Worm (Caenorhabditis elegans) whole organism, late embryonic: ENCODE results near the gene anmt-3.

Experiments used
- C08G9.2 ChIP-seq: sonication (generic microtip); optimal IDR thresholded peaks from 2 replicates; lab custom pipeline; 2016; ENCODE audit warnings: mild to moderate bottlenecking, missing genetic modification characterization, moderate library complexity, missing compliant biosample characterization
- C38D4.7 ChIP-seq: fragments of 200-800 bp; sonication (Bioruptor generic); optimal IDR thresholded peaks from 2 replicates; lab custom pipeline; 2018; ENCODE audit warnings: mild to moderate bottlenecking, missing genetic modification characterization, moderate library complexity, missing compliant biosample characterization
- F13H6.1 ChIP-seq: sonication (generic microtip); optimal IDR thresholded peaks from 2 replicates; lab custom pipeline; 2016; ENCODE audit warnings: missing genetic modification characterization, missing compliant biosample characterization
- T23F11.4 ChIP-seq: fragments of 200-800 bp; sonication (Bioruptor generic); optimal IDR thresholded peaks from 2 replicates; lab custom pipeline; 2018; ENCODE audit warnings: mild to moderate bottlenecking, missing genetic modification characterization, missing compliant biosample characterization
- Y22D7AL.16 ChIP-seq: sonication (generic microtip); optimal IDR thresholded peaks from 2 replicates; lab custom pipeline; 2016; ENCODE audit warnings: missing genetic modification characterization, missing compliant biosample characterization
- ahr-1 ChIP-seq: sonication (generic microtip); optimal IDR thresholded peaks from 2 replicates; lab custom pipeline; 2016; ENCODE audit warnings: missing genetic modification characterization, missing compliant biosample characterization
- ama-1 ChIP-seq: fragments of 150-350 bp; optimal IDR thresholded peaks from 2 replicates; lab custom pipeline; 2014
- ceh-14 ChIP-seq: sonication (generic microtip); optimal IDR thresholded peaks from 2 replicates; lab custom pipeline; 2016; ENCODE audit warnings: missing genotype, missing genetic modification characterization, missing compliant biosample characterization
- ceh-18 ChIP-seq: sonication (generic microtip); optimal IDR thresholded peaks from 2 replicates; lab custom pipeline; 2016; ENCODE audit warnings: missing genetic modification characterization, missing compliant biosample characterization
- ceh-2 ChIP-seq: sonication (generic microtip); optimal IDR thresholded peaks from 2 replicates; lab custom pipeline; 2016; ENCODE audit warnings: missing genotype, missing genetic modification characterization, missing compliant biosample characterization
- ceh-30 ChIP-seq: fragments of 150-350 bp; optimal IDR thresholded peaks from 2 replicates; lab custom pipeline; 2014; ENCODE audit warnings: missing biosample characterization, missing genetic modification characterization
- ceh-31 ChIP-seq: sonication (generic microtip); optimal IDR thresholded peaks from 2 replicates; lab custom pipeline; 2016; ENCODE audit warnings: missing genetic modification characterization, missing compliant biosample characterization
- ceh-34 ChIP-seq: sonication (generic microtip); optimal IDR thresholded peaks from 2 replicates; lab custom pipeline; 2016; ENCODE audit warnings: mild to moderate bottlenecking, missing genetic modification characterization, missing compliant biosample characterization
- ceh-45 ChIP-seq: fragments of 200-800 bp; sonication (Bioruptor generic); IDR thresholded peaks from 2 replicates; pipeline ENCODE4 v1.3.6; 2022; ENCODE audit warnings: missing genetic modification reagents, missing genetic modification characterization, missing compliant biosample characterization
- ceh-48 ChIP-seq: sonication (generic microtip); optimal IDR thresholded peaks from 2 replicates; lab custom pipeline; 2016; ENCODE audit warnings: missing genetic modification characterization, inconsistent platforms, missing compliant biosample characterization
- ceh-6 ChIP-seq: fragments of 200-800 bp; sonication (Bioruptor generic); optimal IDR thresholded peaks from 2 replicates; lab custom pipeline; 2018; ENCODE audit warnings: mild to moderate bottlenecking, missing genetic modification characterization, missing compliant biosample characterization
- ceh-9 ChIP-seq: sonication (generic microtip); optimal IDR thresholded peaks from 2 replicates; lab custom pipeline; 2016; ENCODE audit warnings: mild to moderate bottlenecking, missing genetic modification characterization, inconsistent platforms, missing compliant biosample characterization
- che-1 ChIP-seq: sonication (generic microtip); optimal IDR thresholded peaks from 2 replicates; lab custom pipeline; 2016; ENCODE audit warnings: mild to moderate bottlenecking, missing genetic modification characterization, missing compliant biosample characterization
- dmd-4 ChIP-seq: sonication (generic microtip); optimal IDR thresholded peaks from 2 replicates; lab custom pipeline; 2016; ENCODE audit warnings: borderline replicate concordance, missing genetic modification characterization, missing compliant biosample characterization
- elt-2 ChIP-seq: sonication (generic microtip); optimal IDR thresholded peaks from 2 replicates; lab custom pipeline; 2016; ENCODE audit warnings: missing genetic modification reagents, missing genetic modification characterization, missing compliant biosample characterization
- elt-4 ChIP-seq: sonication (generic microtip); optimal IDR thresholded peaks from 2 replicates; lab custom pipeline; 2016; ENCODE audit warnings: missing genetic modification characterization, missing compliant biosample characterization
- eyg-1 ChIP-seq: sonication (generic microtip); optimal IDR thresholded peaks from 2 replicates; lab custom pipeline; 2016; ENCODE audit warnings: missing genotype, missing genetic modification characterization, missing compliant biosample characterization
- fkh-10 ChIP-seq: fragments of 150-350 bp; optimal IDR thresholded peaks from 2 replicates; lab custom pipeline; 2014; ENCODE audit warnings: missing biosample characterization, missing genetic modification reagents, missing genetic modification characterization
- gmeb-2 ChIP-seq: sonication (generic microtip); optimal IDR thresholded peaks from 2 replicates; lab custom pipeline; 2016; ENCODE audit warnings: missing genetic modification characterization, inconsistent platforms, missing compliant biosample characterization
- hlh-13 ChIP-seq: fragments of 200-800 bp; sonication (Bioruptor generic); optimal IDR thresholded peaks from 2 replicates; lab custom pipeline; 2018; ENCODE audit warnings: mild to moderate bottlenecking, missing genetic modification characterization, missing compliant biosample characterization
- hlh-15 ChIP-seq: sonication (generic microtip); optimal IDR thresholded peaks from 2 replicates; lab custom pipeline; 2016; ENCODE audit warnings: missing genetic modification characterization, missing compliant biosample characterization
- hlh-30 ChIP-seq: sonication (generic microtip); optimal IDR thresholded peaks from 2 replicates; lab custom pipeline; 2017; ENCODE audit warnings: antibody characterized with exemption, missing genetic modification characterization, missing compliant biosample characterization; ENCODE audit not compliant: insufficient read depth
- lim-6 ChIP-seq: sonication (generic microtip); optimal IDR thresholded peaks from 2 replicates; lab custom pipeline; 2016; ENCODE audit warnings: missing genetic modification characterization, missing compliant biosample characterization
- lin-11 ChIP-seq: fragments of 200-800 bp; sonication (Bioruptor generic); optimal IDR thresholded peaks from 2 replicates; lab custom pipeline; 2018; ENCODE audit warnings: mild to moderate bottlenecking, missing genetic modification characterization, missing compliant biosample characterization
- madf-2 ChIP-seq: sonication (generic microtip); optimal IDR thresholded peaks from 2 replicates; lab custom pipeline; 2017; ENCODE audit warnings: missing genetic modification characterization, missing compliant biosample characterization
- nfya-1 ChIP-seq: sonication (generic microtip); optimal IDR thresholded peaks from 2 replicates; lab custom pipeline; 2017; ENCODE audit warnings: missing genetic modification characterization, mild to moderate bottlenecking, missing compliant biosample characterization, antibody characterized with exemption, moderate library complexity
- npax-4 ChIP-seq: sonication (generic microtip); optimal IDR thresholded peaks from 2 replicates; lab custom pipeline; 2016; ENCODE audit warnings: missing genetic modification characterization, missing compliant biosample characterization
- pha-2 ChIP-seq: sonication (generic microtip); optimal IDR thresholded peaks from 2 replicates; lab custom pipeline; 2017; ENCODE audit warnings: mild to moderate bottlenecking, missing genetic modification characterization, missing compliant biosample characterization
- pqm-1 ChIP-seq: sonication (generic microtip); optimal IDR thresholded peaks from 2 replicates; lab custom pipeline; 2016; ENCODE audit warnings: missing genetic modification characterization, missing compliant biosample characterization
- pros-1 ChIP-seq: fragments of 150-350 bp; optimal IDR thresholded peaks from 2 replicates; lab custom pipeline; 2014; ENCODE audit warnings: missing biosample characterization, missing genetic modification reagents, missing genetic modification characterization
- sdc-2 ChIP-seq: sonication (generic microtip); optimal IDR thresholded peaks from 2 replicates; lab custom pipeline; 2016; ENCODE audit warnings: missing genotype, missing genetic modification characterization, missing compliant biosample characterization
- sox-2 ChIP-seq: fragments of 200-800 bp; sonication (Bioruptor generic); IDR thresholded peaks from 2 replicates; pipeline ENCODE4 v1.3.6; 2022; ENCODE audit warnings: missing genetic modification reagents, missing genetic modification characterization, missing compliant biosample characterization
- sox-4 ChIP-seq: sonication (generic microtip); optimal IDR thresholded peaks from 2 replicates; lab custom pipeline; 2017; ENCODE audit warnings: mild to moderate bottlenecking, missing genetic modification characterization, inconsistent platforms, missing compliant biosample characterization
- tbx-2 ChIP-seq: sonication (generic microtip); optimal IDR thresholded peaks from 2 replicates; lab custom pipeline; 2016; ENCODE audit warnings: missing genetic modification characterization, missing compliant biosample characterization
- tbx-7 ChIP-seq: sonication (generic microtip); optimal IDR thresholded peaks from 2 replicates; lab custom pipeline; 2016; ENCODE audit warnings: missing genotype, missing genetic modification characterization, missing compliant biosample characterization
- ttx-3 ChIP-seq: sonication (generic microtip); optimal IDR thresholded peaks from 2 replicates; lab custom pipeline; 2016; ENCODE audit warnings: missing genetic modification reagents, missing genetic modification characterization, missing compliant biosample characterization
- unc-3 ChIP-seq, 2 experiments: fragments of 200-800 bp in 1 of 2; sonication (Bioruptor generic) in 1 of 2; sonication (generic microtip) in 1 of 2; conservative IDR thresholded peaks in 1 of 2; optimal IDR thresholded peaks in 1 of 2; 2 replicates each; pipeline versions ENCODE4 v1.3.6 to Lab custom; 2016 to 2022; ENCODE audit warnings: missing compliant biosample characterization in 2 of 2, missing genetic modification characterization in 2 of 2, missing genetic modification reagents in 1 of 2
- unc-42 ChIP-seq: sonication (generic microtip); optimal IDR thresholded peaks from 2 replicates; lab custom pipeline; 2016; ENCODE audit warnings: missing genotype, missing genetic modification characterization, missing compliant biosample characterization
- unc-86 ChIP-seq: sonication (generic microtip); optimal IDR thresholded peaks from 2 replicates; lab custom pipeline; 2016; ENCODE audit warnings: missing genetic modification characterization, missing compliant biosample characterization
- zip-5 ChIP-seq: sonication (generic microtip); optimal IDR thresholded peaks from 2 replicates; lab custom pipeline; 2016; ENCODE audit warnings: missing genetic modification characterization, missing compliant biosample characterization
- ztf-16 ChIP-seq: sonication (generic microtip); optimal IDR thresholded peaks from 2 replicates; lab custom pipeline; 2017; ENCODE audit warnings: missing genetic modification characterization, missing compliant biosample characterization

The anmt-3 gene

ce11 chrV:9970119-9970518 is 12.0 kb upstream of the anmt-3 start (continued):
- TF ChIP-seq ceh-31 (tag; lab: Kevin White, UChicago) (peak; percentile 82), ceh-30 (peak; percentile 38), hlh-30 (tag; lab: Kevin White, UChicago) (peak; percentile 42), hlh-15 (peak; percentile 93), tbx-7 (tag; lab: Kevin White, UChicago) (peak; percentile 54), ahr-1 (peak; percentile 63), hlh-13 (GFP tag; lab: Kevin White, UChicago) (peak; percentile 90), elt-4 (tag; lab: Kevin White, UChicago) (peak; percentile 87), pha-2 (peak; percentile 80), che-1 (tag; lab: Kevin White, UChicago) (peak; percentile 91), ceh-18 (tag; lab: Kevin White, UChicago) (peak; percentile 89), pros-1 (peak; percentile 60), ceh-9 (tag; lab: Kevin White, UChicago) (peak; percentile 90), sdc-2 (peak; percentile 85), eyg-1 (tag; lab: Kevin White, UChicago) (peak; percentile 81), ztf-16 (tag; lab: Kevin White, UChicago) (peak; percentile 95), ama-1 (lab: Kevin White, UChicago) (no peak), gmeb-2 (peak; percentile 97), Y22D7AL.16 (tag; lab: Kevin White, UChicago) (peak; percentile 87), ceh-45 (GFP tag; lab: Robert Waterston, UW) (peak; percentile 87), fkh-10 (GFP tag; lab: Kevin White, UChicago) (peak; percentile 15), ceh-2 (tag; lab: Kevin White, UChicago) (peak; percentile 93), ceh-48 (tag; lab: Kevin White, UChicago) (peak; percentile 78), pqm-1 (tag; lab: Kevin White, UChicago) (peak; percentile 90), nfya-1 (tag; lab: Kevin White, UChicago) (peak; percentile 78), sox-4 (tag; lab: Kevin White, UChicago) (peak; percentile 93), F13H6.1 (peak; percentile 94), ceh-14 (peak; percentile 95), unc-86 (tag; lab: Kevin White, UChicago) (peak; percentile 95), sox-2 (GFP tag; lab: Robert Waterston, UW) (peak; percentile 89), lin-11 (tag; lab: Kevin White, UChicago) (peak; percentile 88), tbx-2 (tag; lab: Kevin White, UChicago) (peak; percentile 89), unc-42 (tag; lab: Kevin White, UChicago) (peak; percentile 78), npax-4 (tag; lab: Kevin White, UChicago) (peak; percentile 90), ttx-3 (tag; lab: Kevin White, UChicago) (peak; percentile 96), ceh-6 (GFP tag; lab: Kevin White, UChicago) (peak; percentile 94), unc-3 (GFP tag; conservative IDR thresholded peaks at IDR 0.05; lab: Robert Waterston, UW) (peak; percentile 82), unc-3 (tag; optimal IDR thresholded peaks at IDR 0.05; lab: Kevin White, UChicago) (peak; percentile 90), C38D4.7 (peak; percentile 91), lim-6 (peak; percentile 77), zip-5 (tag; lab: Kevin White, UChicago) (peak; percentile 74), ceh-34 (peak; percentile 95), C08G9.2 (tag; lab: Kevin White, UChicago) (peak; percentile 88), elt-2 (tag; lab: Kevin White, UChicago) (peak; percentile 93), dmd-4 (tag; lab: Kevin White, UChicago) (peak; percentile 95), madf-2 (tag; lab: Kevin White, UChicago) (peak; percentile 87), T23F11.4 (GFP tag; lab: Kevin White, UChicago) (peak; percentile 93)
